Worm (Caenorhabditis elegans) whole organism, L4 larva: ENCODE data around the gene Y70C5A.3.

ENCODE experiments used
- lin-39 ChIP-seq: fragments of 150-350 bp; optimal IDR thresholded peaks from 2 replicates; lab custom pipeline; 2014; ENCODE audit warnings: missing biosample characterization, missing genetic modification reagents, missing genetic modification characterization
- madf-9 ChIP-seq: fragments of 200-800 bp; sonication (Bioruptor generic); conservative IDR thresholded peaks from 2 replicates; pipeline ENCODE4 v1.3.6; 2022; ENCODE audit warnings: missing genetic modification reagents, missing genetic modification characterization, missing compliant biosample characterization
- unc-62 ChIP-seq, 3 experiments: fragments of 150-350 bp in 1 of 3; sonication (generic microtip); optimal IDR thresholded peaks in 2 of 3; peaks in 1 of 3; 1 replicate in 1 of 3; 2 replicates in 2 of 3; lab custom pipeline; 2014 to 2017; ENCODE audit warnings: missing biosample characterization in 3 of 3, missing genetic modification characterization in 3 of 3, missing genetic modification reagents in 3 of 3, missing genotype in 1 of 3

Gene Y70C5A.3

DNA sequence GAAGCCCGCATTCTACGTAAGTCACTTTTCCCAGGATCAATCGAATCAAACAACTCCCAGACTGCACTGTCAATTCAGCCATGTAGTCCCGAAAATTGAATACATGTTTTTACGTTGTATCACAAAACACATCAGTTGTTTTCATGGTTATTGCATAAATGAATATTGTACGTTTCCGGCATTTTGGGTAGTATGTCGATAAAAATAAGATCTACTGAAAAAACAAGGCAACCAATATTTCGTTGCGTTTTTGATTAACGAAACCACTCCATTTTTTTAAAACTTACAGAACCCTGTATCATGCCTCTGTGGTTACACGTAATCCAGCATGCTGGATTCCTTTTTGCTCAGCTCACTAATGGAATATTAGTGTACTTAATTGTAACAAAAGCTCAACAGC, 47.6 kb downstream of the Y70C5A.3 start, which contains the start of gene str-149 (continued):
- no peak for TF ChIP-seq madf-9 (GFP tag; lab: Robert Waterston, UW)

DNA sequence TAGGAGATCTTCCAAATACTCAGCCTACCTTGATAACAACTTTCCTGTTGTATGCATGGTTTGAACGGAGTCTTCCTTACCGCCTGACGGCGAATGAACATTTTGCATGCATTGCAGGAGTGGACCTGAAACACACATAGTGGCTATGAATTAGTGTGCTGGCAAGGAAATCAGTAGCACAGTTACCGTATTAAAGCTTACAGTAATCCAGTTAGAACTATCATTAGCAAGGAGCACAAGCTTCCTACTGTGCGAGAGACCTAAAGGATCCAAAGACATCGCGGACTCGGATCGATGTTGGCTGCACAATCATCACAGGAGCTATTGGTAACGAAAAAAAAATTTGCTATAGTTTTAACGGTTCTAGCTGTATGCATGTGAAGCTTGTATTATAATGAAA, 50.0 kb downstream of the Y70C5A.3 start, which contains the start of gene nhr-233:
nhr-233 (minus strand) TSS at position 101 of the 400 bp plus-strand sequence.
- no peak for TF ChIP-seq lin-39
- TF ChIP-seq unc-62 (GFP tag; optimal IDR thresholded peaks at IDR 0.05 in 1 of 2; lab: Kevin White, UChicago) = peak in 1 of 2 experiments; percentile 19
- no peak for TF ChIP-seq unc-62 (tag; optimal IDR thresholded peaks at IDR 0.05; lab: Kevin White, UChicago)
